Worm (Caenorhabditis elegans) whole organism, L1 larva: Measurements from ENCODE around the gene lars-1.

Experiments used
- C04F5.9 ChIP-seq: sonication (generic microtip); optimal IDR thresholded peaks from 2 replicates; lab custom pipeline; 2016; ENCODE audit warnings: missing genetic modification characterization, missing compliant biosample characterization
- alr-1 ChIP-seq: fragments of 200-800 bp; sonication (Bioruptor generic); optimal IDR thresholded peaks from 2 replicates; lab custom pipeline; 2018; ENCODE audit warnings: borderline replicate concordance, mild to moderate bottlenecking, missing genetic modification characterization, missing compliant biosample characterization
- aly-2 ChIP-seq: fragments of 150-350 bp; optimal IDR thresholded peaks from 2 replicates; lab custom pipeline; 2014; ENCODE audit warnings: missing biosample characterization, missing genetic modification characterization
- ama-1 ChIP-seq: fragments of 150-350 bp; optimal IDR thresholded peaks from 2 replicates; lab custom pipeline; 2014
- blmp-1 ChIP-seq: fragments of 150-350 bp; optimal IDR thresholded peaks from 2 replicates; lab custom pipeline; 2014; ENCODE audit warnings: missing biosample characterization, missing genetic modification characterization
- ceh-63 ChIP-seq: fragments of 200-800 bp; sonication (Bioruptor generic); optimal IDR thresholded peaks from 2 replicates; lab custom pipeline; 2018; ENCODE audit warnings: mild to moderate bottlenecking, missing genetic modification characterization, missing compliant biosample characterization
- ceh-88 ChIP-seq: fragments of 200-800 bp; sonication (Bioruptor generic); IDR thresholded peaks from 2 replicates; pipeline ENCODE4 v1.3.6; 2022; ENCODE audit warnings: missing genetic modification characterization, missing compliant biosample characterization
- ceh-90 ChIP-seq: sonication (generic microtip); optimal IDR thresholded peaks from 2 replicates; lab custom pipeline; 2016; ENCODE audit warnings: missing genetic modification characterization, missing compliant biosample characterization
- ces-1 ChIP-seq: fragments of 150-350 bp; optimal IDR thresholded peaks from 2 replicates; lab custom pipeline; 2014; ENCODE audit warnings: missing biosample characterization, missing genetic modification reagents, missing genetic modification characterization
- efl-1 ChIP-seq, 4 experiments: fragments of 150-350 bp; optimal IDR thresholded peaks in 3 of 4; peaks in 1 of 4; 1 replicate in 1 of 4; 2 replicates in 3 of 4; lab custom pipeline; 2014; ENCODE audit warnings: missing biosample characterization in 2 of 4, missing genetic modification characterization in 2 of 4, missing genetic modification reagents in 2 of 4
- elt-3 ChIP-seq, 6 experiments: fragments of 150-350 bp in 1 of 6; sonication (generic microtip); optimal IDR thresholded peaks; 2 replicates each; lab custom pipeline; 2017 to 2018; ENCODE audit warnings: missing biosample characterization in 6 of 6, missing genetic modification characterization in 6 of 6, inconsistent platforms in 1 of 6
- ets-5 ChIP-seq: fragments of 200-800 bp; sonication (Bioruptor generic); IDR thresholded peaks from 2 replicates; pipeline ENCODE4 v1.3.6; 2022; ENCODE audit warnings: missing genetic modification characterization, missing compliant biosample characterization
- fkh-10 ChIP-seq: sonication (generic microtip); optimal IDR thresholded peaks from 2 replicates; lab custom pipeline; 2017; ENCODE audit warnings: missing biosample characterization, missing genetic modification reagents, missing genetic modification characterization
- fkh-8 ChIP-seq: sonication (generic microtip); optimal IDR thresholded peaks from 2 replicates; lab custom pipeline; 2016; ENCODE audit warnings: mild to moderate bottlenecking, missing genetic modification characterization, missing compliant biosample characterization
- grh-1 ChIP-seq: fragments of 200-800 bp; sonication (Bioruptor generic); IDR thresholded peaks from 2 replicates; pipeline ENCODE4 v1.3.6; 2022; ENCODE audit warnings: missing genetic modification reagents, missing genetic modification characterization, missing compliant biosample characterization
- hlh-4 ChIP-seq: sonication (generic microtip); optimal IDR thresholded peaks from 2 replicates; lab custom pipeline; 2016; ENCODE audit warnings: mild to moderate bottlenecking, missing genetic modification characterization, missing compliant biosample characterization
- irx-1 ChIP-seq: sonication (generic microtip); optimal IDR thresholded peaks from 2 replicates; lab custom pipeline; 2016; ENCODE audit warnings: missing genetic modification characterization, missing compliant biosample characterization
- isw-1 ChIP-seq: fragments of 200-800 bp; sonication (Bioruptor generic); IDR thresholded peaks from 2 replicates; pipeline ENCODE4 v1.3.6; 2022; ENCODE audit warnings: missing genetic modification characterization, missing compliant biosample characterization
- jun-1 ChIP-seq: fragments of 150-350 bp; optimal IDR thresholded peaks from 2 replicates; lab custom pipeline; 2014; ENCODE audit warnings: missing biosample characterization, missing genetic modification reagents, missing genetic modification characterization
- lin-13 ChIP-seq: fragments of 150-350 bp; optimal IDR thresholded peaks from 2 replicates; lab custom pipeline; 2014; ENCODE audit warnings: missing biosample characterization, missing genetic modification reagents, missing genetic modification characterization
- lin-14 ChIP-seq: fragments of 200-800 bp; sonication (Bioruptor generic); optimal IDR thresholded peaks from 2 replicates; lab custom pipeline; 2018; ENCODE audit warnings: mild to moderate bottlenecking, missing genetic modification characterization, moderate library complexity, missing compliant biosample characterization
- lin-39 ChIP-seq: fragments of 150-350 bp; optimal IDR thresholded peaks from 2 replicates; lab custom pipeline; 2014; ENCODE audit warnings: missing biosample characterization, missing genetic modification reagents, missing genetic modification characterization
- lir-3 ChIP-seq: sonication (generic microtip); optimal IDR thresholded peaks from 2 replicates; lab custom pipeline; 2016; ENCODE audit warnings: mild to moderate bottlenecking, missing genetic modification characterization, moderate library complexity, missing compliant biosample characterization; ENCODE audit not compliant: poor library complexity
- lsy-2 ChIP-seq, 2 experiments: fragments of 150-350 bp; optimal IDR thresholded peaks; 2 replicates each; lab custom pipeline; 2014; ENCODE audit warnings: missing biosample characterization in 2 of 2, missing genetic modification characterization in 2 of 2
- mef-2 ChIP-seq: fragments of 150-350 bp; optimal IDR thresholded peaks from 2 replicates; lab custom pipeline; 2014; ENCODE audit warnings: missing biosample characterization, missing genetic modification characterization
- mep-1 ChIP-seq: fragments of 150-350 bp; optimal IDR thresholded peaks from 2 replicates; lab custom pipeline; 2014; ENCODE audit warnings: missing biosample characterization, missing genetic modification characterization
- nhr-11 ChIP-seq: fragments of 150-350 bp; optimal IDR thresholded peaks from 2 replicates; lab custom pipeline; 2014; ENCODE audit warnings: missing biosample characterization, missing genetic modification characterization
- nhr-12 ChIP-seq: sonication (generic microtip); optimal IDR thresholded peaks from 2 replicates; lab custom pipeline; 2017; ENCODE audit warnings: missing biosample characterization, missing genetic modification characterization
- nhr-20 ChIP-seq: sonication (generic microtip); optimal IDR thresholded peaks from 2 replicates; lab custom pipeline; 2016; ENCODE audit warnings: mild to moderate bottlenecking, missing genetic modification characterization, missing compliant biosample characterization
- nhr-237 ChIP-seq: fragments of 150-350 bp; optimal IDR thresholded peaks from 2 replicates; lab custom pipeline; 2014; ENCODE audit warnings: missing biosample characterization, missing genetic modification characterization
- nhr-71 ChIP-seq: sonication (generic microtip); optimal IDR thresholded peaks from 2 replicates; lab custom pipeline; 2016; ENCODE audit warnings: mild to moderate bottlenecking, missing genetic modification characterization, moderate library complexity, missing compliant biosample characterization
- nhr-76 ChIP-seq: sonication (generic microtip); optimal IDR thresholded peaks from 2 replicates; lab custom pipeline; 2017; ENCODE audit warnings: missing biosample characterization, missing genetic modification characterization
- nhr-77 ChIP-seq: fragments of 150-350 bp; optimal IDR thresholded peaks from 2 replicates; lab custom pipeline; 2014; ENCODE audit warnings: missing biosample characterization, missing genetic modification characterization
- nhr-85 ChIP-seq: sonication (generic microtip); peaks from one replicate; lab custom pipeline; 2016; ENCODE audit warnings: missing genetic modification characterization, inconsistent platforms, missing compliant biosample characterization
- nhr-90 ChIP-seq: sonication (generic microtip); optimal IDR thresholded peaks from 2 replicates; lab custom pipeline; 2016; ENCODE audit warnings: mild to moderate bottlenecking, missing genetic modification characterization, missing compliant biosample characterization; ENCODE audit not compliant: poor library complexity
- pag-3 ChIP-seq: sonication (generic microtip); optimal IDR thresholded peaks from 2 replicates; lab custom pipeline; 2017; ENCODE audit warnings: missing genetic modification characterization, mild to moderate bottlenecking, missing compliant biosample characterization, antibody characterized with exemption, borderline replicate concordance; ENCODE audit not compliant: insufficient read depth
- pax-3 ChIP-seq: fragments of 200-800 bp; sonication (Bioruptor generic); optimal IDR thresholded peaks from 2 replicates; lab custom pipeline; 2018; ENCODE audit warnings: mild to moderate bottlenecking, missing genetic modification characterization, moderate library complexity, missing compliant biosample characterization
- pqm-1 ChIP-seq: sonication (generic microtip); optimal IDR thresholded peaks from 3 replicates; lab custom pipeline; 2017; ENCODE audit warnings: missing biosample characterization, missing genetic modification characterization
- skn-1 ChIP-seq: fragments of 150-350 bp; optimal IDR thresholded peaks from 2 replicates; lab custom pipeline; 2014; ENCODE audit warnings: missing biosample characterization, missing genetic modification characterization
- snpc-4 ChIP-seq: fragments of 150-350 bp; optimal IDR thresholded peaks from 2 replicates; lab custom pipeline; 2014; ENCODE audit warnings: missing biosample characterization, missing genetic modification characterization
- sptf-1 ChIP-seq: fragments of 150-350 bp; optimal IDR thresholded peaks from 2 replicates; lab custom pipeline; 2014; ENCODE audit warnings: missing biosample characterization, missing genetic modification characterization
- sup-37 ChIP-seq: fragments of 200-800 bp; sonication (Bioruptor generic); optimal IDR thresholded peaks from 2 replicates; lab custom pipeline; 2018; ENCODE audit warnings: mild to moderate bottlenecking, missing genetic modification characterization, missing compliant biosample characterization
- swsn-7 ChIP-seq: sonication (generic microtip); optimal IDR thresholded peaks from 2 replicates; lab custom pipeline; 2016; ENCODE audit warnings: missing genetic modification characterization, missing compliant biosample characterization
- tbx-2 ChIP-seq: sonication (generic microtip); optimal IDR thresholded peaks from 2 replicates; lab custom pipeline; 2016; ENCODE audit warnings: missing genetic modification characterization, missing compliant biosample characterization
- unc-130 ChIP-seq: fragments of 150-350 bp; optimal IDR thresholded peaks from 2 replicates; lab custom pipeline; 2017; ENCODE audit warnings: missing biosample characterization, missing genetic modification characterization, inconsistent platforms
- unc-30 ChIP-seq: sonication (generic microtip); optimal IDR thresholded peaks from 2 replicates; lab custom pipeline; 2017; ENCODE audit warnings: missing biosample characterization, missing genetic modification characterization
- unc-62 ChIP-seq: fragments of 150-350 bp; optimal IDR thresholded peaks from 2 replicates; lab custom pipeline; 2014; ENCODE audit warnings: missing biosample characterization, missing genetic modification reagents, missing genetic modification characterization
- vab-15 ChIP-seq: sonication (generic microtip); optimal IDR thresholded peaks from 2 replicates; lab custom pipeline; 2017; ENCODE audit warnings: missing genotype, mild to moderate bottlenecking, missing genetic modification characterization, missing compliant biosample characterization
- zip-4 ChIP-seq: fragments of 200-800 bp; sonication (Bioruptor generic); optimal IDR thresholded peaks from 2 replicates; lab custom pipeline; 2018; ENCODE audit warnings: mild to moderate bottlenecking, missing genetic modification characterization, moderate library complexity, missing compliant biosample characterization

The lars-1 gene

DNA sequence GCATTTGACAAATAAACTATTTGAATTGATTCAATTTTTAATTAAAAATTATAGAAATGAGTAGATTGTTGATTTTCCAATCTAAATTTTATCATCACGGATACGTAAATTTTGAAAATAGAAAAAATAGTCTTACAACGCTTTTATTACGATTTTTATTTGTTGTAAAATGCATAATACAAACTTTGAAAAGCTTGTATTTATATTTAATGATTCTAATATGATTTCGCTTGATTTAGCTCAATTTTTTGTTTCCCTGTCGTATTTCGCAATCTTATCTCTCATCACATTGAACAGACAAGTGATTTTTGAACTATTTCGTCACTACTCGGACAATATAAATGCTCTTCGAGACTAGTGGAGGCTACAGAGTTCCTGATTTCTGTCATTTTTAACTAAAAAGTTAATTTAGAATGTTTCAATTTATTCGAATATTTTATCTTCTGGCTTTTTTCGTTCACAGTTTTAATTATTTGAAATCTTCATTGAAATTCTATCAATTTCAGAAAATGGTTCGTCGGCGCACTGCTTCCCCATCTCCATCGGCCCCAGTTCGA lies 35.0 kb downstream of the lars-1 start, which contains the start of the genes wht-3 and har-1:
wht-3 (minus strand) TSS at position 51 of the 557 bp plus-strand sequence.
har-1 (plus strand) TSS at position 507 of the 557 bp plus-strand sequence.
- no peak for TF ChIP-seq swsn-7 (tag; lab: Kevin White, UChicago)
- TF ChIP-seq skn-1 (tag; lab: Kevin White, UChicago), result peak; percentile 57
- TF ChIP-seq nhr-85, result peak; percentile 37
- TF ChIP-seq nhr-77 (tag; lab: Kevin White, UChicago), result no peak
- peak; percentile 26 for TF ChIP-seq zip-4 (GFP tag; lab: Kevin White, UChicago)
- no peak for TF ChIP-seq ets-5 (GFP tag; lab: Robert Waterston, UW)
- TF ChIP-seq ceh-90, result no peak
- peak; percentile 28; the same call in 1 of the 2 replicates for TF ChIP-seq ceh-88 (GFP tag; lab: Robert Waterston, UW)
- no peak for TF ChIP-seq snpc-4 (tag; lab: Kevin White, UChicago)
- TF ChIP-seq efl-1 (optimal IDR thresholded peaks at IDR 0.05; lab: Kevin White, UChicago), result peak in 1 of 2 experiments; percentile 3
- TF ChIP-seq efl-1 (GFP tag; optimal IDR thresholded peaks at IDR 0.05 in 1 of 2; lab: Kevin White, UChicago), result no peak
- peak; percentile 18 for TF ChIP-seq nhr-71 (tag; lab: Kevin White, UChicago)
- no peak for TF ChIP-seq grh-1 (GFP tag; lab: Robert Waterston, UW)
- peak; percentile 39 for TF ChIP-seq mep-1

DNA sequence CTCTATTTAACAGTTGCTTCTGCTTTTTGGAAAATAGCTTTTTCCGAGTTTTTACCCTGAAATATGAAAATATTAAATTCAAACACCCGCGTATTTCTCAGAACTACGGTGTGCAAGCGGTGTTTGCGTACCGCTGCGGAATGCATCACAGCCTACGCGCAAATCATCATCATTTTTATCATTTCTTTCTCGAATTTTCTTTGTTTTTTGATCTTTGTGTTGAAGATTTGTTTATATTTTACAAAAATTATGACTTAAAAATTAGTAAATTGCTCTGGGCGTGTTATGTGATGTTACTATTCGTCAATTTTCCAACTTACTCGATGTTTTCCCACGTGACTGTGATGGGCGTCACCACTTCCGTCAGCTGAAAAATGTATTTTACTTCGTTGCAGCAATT lies 35.7 kb downstream of the lars-1 start:
- TF ChIP-seq lsy-2 (tag; optimal IDR thresholded peaks at IDR 0.05; lab: Kevin White, UChicago) (peak; percentile 98 to 99), alr-1 (no peak), fkh-8 (tag; lab: Kevin White, UChicago) (peak; percentile 76), irx-1 (tag; lab: Kevin White, UChicago) (peak; percentile 66), lin-14 (peak; percentile 78), tbx-2 (tag; lab: Kevin White, UChicago) (peak; percentile 69), unc-30 (tag; lab: Kevin White, UChicago) (no peak), ama-1 (lab: Kevin White, UChicago) (peak; percentile 24), blmp-1 (tag; lab: Kevin White, UChicago) (peak; percentile 45), lin-39 (tag; lab: Kevin White, UChicago) (peak; percentile 27), pag-3 (tag; lab: Kevin White, UChicago) (no peak), pqm-1 (tag; lab: Kevin White, UChicago) (no peak), ets-5 (GFP tag; lab: Robert Waterston, UW) (no peak), ces-1 (GFP tag; lab: Kevin White, UChicago) (no peak), unc-130 (peak; percentile 89), nhr-11 (tag; lab: Kevin White, UChicago) (no peak), vab-15 (tag; lab: Kevin White, UChicago) (no peak), ceh-63 (no peak), fkh-10 (GFP tag; lab: Kevin White, UChicago) (peak; percentile 22), jun-1 (peak; percentile 17), ceh-90 (no peak), sptf-1 (tag; lab: Kevin White, UChicago) (no peak), elt-3 (tag; optimal IDR thresholded peaks at IDR 0.05; lab: Kevin White, UChicago) (peak in 3 of 6 experiments; percentile 4 to 70 (median 39)), snpc-4 (tag; lab: Kevin White, UChicago) (peak; percentile 29), nhr-90 (tag; lab: Kevin White, UChicago) (peak; percentile 58), nhr-76 (tag; lab: Kevin White, UChicago) (no peak), skn-1 (tag; lab: Kevin White, UChicago) (peak; percentile 70), sup-37 (GFP tag; lab: Kevin White, UChicago) (no peak), isw-1 (peak; percentile 74), C04F5.9 (tag; lab: Kevin White, UChicago) (peak; percentile 20), unc-62 (no peak), nhr-12 (no peak), aly-2 (tag; lab: Kevin White, UChicago) (no peak), mef-2 (no peak), pax-3 (tag; lab: Kevin White, UChicago) (peak; percentile 50), lir-3 (tag; lab: Kevin White, UChicago) (no peak), hlh-4 (tag; lab: Kevin White, UChicago) (no peak), nhr-20 (tag; lab: Kevin White, UChicago) (peak; percentile 87), ceh-88 (GFP tag; lab: Robert Waterston, UW) (peak; percentile 42; the same call in 1 of the 2 replicates), lin-13 (peak; percentile 34), efl-1 (optimal IDR thresholded peaks at IDR 0.05; lab: Kevin White, UChicago) (peak; percentile 96 to 98), efl-1 (GFP tag; optimal IDR thresholded peaks at IDR 0.05 in 1 of 2; lab: Kevin White, UChicago) (peak; percentile 99 to 100), nhr-237 (tag; lab: Kevin White, UChicago) (peak; percentile 54), nhr-77 (tag; lab: Kevin White, UChicago) (peak; percentile 15)
